Fruit fly (Drosophila melanogaster): ENCODE results near the gene promL.

promL gene

dm6 chr3L:3127544-3127943, at the start of gene promL:
Gene promL, minus strand, starts transcription at chr3L:3127724.
- TF ChIP-seq nerfin-2 (GFP tag; IDR thresholded peaks at IDR 0.05; ENCODE audit: partially characterized antibody) (no peak), Myb (GFP tag; optimal IDR thresholded peaks at IDR 0.05) (peak; percentile 99), CG8944 (GFP tag; optimal IDR thresholded peaks at IDR 0.05) (no peak), Rx (GFP tag; IDR thresholded peaks at IDR 0.05) (no peak), Ada2b (GFP tag; IDR thresholded peaks at IDR 0.05) (peak; percentile 29; the same call in 1 of the 2 replicates), CHES-1-like (GFP tag; optimal IDR thresholded peaks at IDR 0.05) (peak; percentile 61), CG6254 (GFP tag; optimal IDR thresholded peaks at IDR 0.05) (no peak), Ssrp (tag; optimal IDR thresholded peaks at IDR 0.05) (no peak), tio (GFP tag; optimal IDR thresholded peaks at IDR 0.05) (no peak), cad (GFP tag; optimal IDR thresholded peaks at IDR 0.05) (no peak), yki (optimal IDR thresholded peaks at IDR 0.05) (no peak), CG17359 (tag; optimal IDR thresholded peaks at IDR 0.05) (peak; percentile 41), CG8359 (GFP tag; optimal IDR thresholded peaks at IDR 0.05; ENCODE audit: borderline replicate concordance) (no peak), Eip74EF (GFP tag; optimal IDR thresholded peaks at IDR 0.05) (peak in 1 of 2 experiments; percentile 48), HLHmδ (GFP tag; optimal IDR thresholded peaks at IDR 0.05) (no peak), Sox102F (GFP tag; optimal IDR thresholded peaks at IDR 0.05) (no peak), inv (GFP tag; IDR thresholded peaks at IDR 0.05; ENCODE audit: partially characterized antibody) (no peak), CG16779 (GFP tag; IDR thresholded peaks at IDR 0.05) (no peak), CG8478 (optimal IDR thresholded peaks at IDR 0.05) (no peak), CG11398 (GFP tag; optimal IDR thresholded peaks at IDR 0.05) (peak; percentile 51), amos (GFP tag; IDR thresholded peaks at IDR 0.05; ENCODE audit: partially characterized antibody) (no peak; the same call in 1 of the 2 replicates), vnd (GFP tag; IDR thresholded peaks at IDR 0.05; ENCODE audit: partially characterized antibody) (no peak), CG7271 (tag; optimal IDR thresholded peaks at IDR 0.05) (peak; percentile 26), CG30020 (tag; optimal IDR thresholded peaks at IDR 0.05) (peak; percentile 46), CG11456 (GFP tag; IDR thresholded peaks at IDR 0.05) (no peak), CG1233 (GFP tag; optimal IDR thresholded peaks at IDR 0.05) (peak; percentile 53), CG14050 (GFP tag; IDR thresholded peaks at IDR 0.05) (no peak), Atf3 (GFP tag; optimal IDR thresholded peaks at IDR 0.05) (peak; percentile 18), CG31388 (GFP tag; optimal IDR thresholded peaks at IDR 0.05) (no peak), kah (GFP tag; optimal IDR thresholded peaks at IDR 0.05) (no peak), CG18011 (GFP tag; optimal IDR thresholded peaks at IDR 0.05) (peak; percentile 3), Trl (optimal IDR thresholded peaks at IDR 0.05) (no peak), Trl (GFP tag; optimal IDR thresholded peaks at IDR 0.05) (peak; percentile 77), ac (GFP tag; optimal IDR thresholded peaks at IDR 0.05) (no peak), CG17802 (tag; optimal IDR thresholded peaks at IDR 0.05) (no peak), Drgx (GFP tag; IDR thresholded peaks at IDR 0.05) (no peak), Atf-2 (GFP tag; optimal IDR thresholded peaks at IDR 0.05) (peak; percentile 16), psq (GFP tag; optimal IDR thresholded peaks at IDR 0.05) (no peak), NfI (GFP tag; optimal IDR thresholded peaks at IDR 0.05) (peak; percentile 74), rib (GFP tag; IDR thresholded peaks at IDR 0.05) (no peak), fd3F (GFP tag; optimal IDR thresholded peaks at IDR 0.05) (peak; percentile 10), run (tag; optimal IDR thresholded peaks at IDR 0.05) (no peak), C15 (GFP tag; IDR thresholded peaks at IDR 0.05) (no peak), CG17328 (GFP tag; IDR thresholded peaks at IDR 0.05) (peak; percentile 39; the same call in 1 of the 2 replicates), CG10959 (GFP tag; IDR thresholded peaks at IDR 0.05) (no peak), schlank (tag; optimal IDR thresholded peaks at IDR 0.05) (no peak), Neu2 (GFP tag; optimal IDR thresholded peaks at IDR 0.05; ENCODE audit: borderline replicate concordance) (no peak), zen (tag; optimal IDR thresholded peaks at IDR 0.05) (peak; percentile 12), Gsc (GFP tag; IDR thresholded peaks at IDR 0.05) (no peak), CG4282 (GFP tag; optimal IDR thresholded peaks at IDR 0.05) (no peak), fru (optimal IDR thresholded peaks at IDR 0.05) (no peak), ttk (GFP tag; IDR thresholded peaks at IDR 0.05) (no peak)
